Worm (Caenorhabditis elegans) whole organism, L4/young adult: ENCODE measurements around the gene Y51H4A.937.

Source experiments
- dao-5 ChIP-seq: sonication (generic microtip); optimal IDR thresholded peaks from 2 replicates; lab custom pipeline; 2016; ENCODE audit warnings: missing genotype, missing genetic modification characterization, moderate library complexity, missing compliant biosample characterization
- him-1 ChIP-seq: sonication (generic microtip); optimal IDR thresholded peaks from 2 replicates; lab custom pipeline; 2016; ENCODE audit warnings: missing genotype, missing genetic modification reagents, missing genetic modification characterization, missing compliant biosample characterization

- no peak for TF ChIP-seq him-1 (tag; lab: Kevin White, UChicago)
- TF ChIP-seq dao-5 (tag; lab: Kevin White, UChicago): no peak
These were observed 6.4 kb downstream of the Y51H4A.937 start for ce11 chrIV:16534900-16535299.
